Worm (Caenorhabditis elegans): Measurements from ENCODE around the gene Y48E1C.2.

DNA sequence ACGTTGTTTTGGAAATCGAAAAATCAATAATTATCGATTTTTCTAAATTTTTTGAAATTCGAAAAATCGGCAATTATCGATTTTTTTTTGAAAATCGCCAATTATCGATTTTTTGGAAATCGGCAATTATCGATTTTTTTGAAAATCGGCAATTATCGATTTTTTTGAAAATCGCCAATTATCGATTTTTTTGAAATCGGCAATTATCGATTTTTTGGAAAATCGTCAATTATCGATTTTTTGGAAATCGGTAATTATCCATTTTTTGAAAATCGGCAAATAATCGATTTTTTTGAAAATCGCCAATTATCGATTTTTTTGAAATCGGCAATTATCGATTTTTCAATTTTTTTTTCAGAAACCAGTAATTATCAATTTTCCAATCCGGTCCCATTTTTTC is 10.2 kb upstream of the Y48E1C.2 start:
- no peak for TF ChIP-seq dve-1 (tag; optimal IDR thresholded peaks at IDR 0.05)
- TF ChIP-seq lim-6 (tag; optimal IDR thresholded peaks at IDR 0.05) = no peak
- TF ChIP-seq odd-2 (tag; optimal IDR thresholded peaks at IDR 0.05) = no peak
- no peak for TF ChIP-seq pqm-1 (tag; optimal IDR thresholded peaks at IDR 0.05)
- TF ChIP-seq C38D4.7 (GFP tag; optimal IDR thresholded peaks at IDR 0.05) = no peak
